Fruit fly (Drosophila melanogaster) whole organism, embryonic: Measurements from ENCODE around the gene CG43221.

Experiments
- Adf1 ChIP-seq: fragments of 200-800 bp; sonication (Bioruptor generic); IDR thresholded peaks from 2 replicates; pipeline ENCODE4 v1.3.6; 2022; ENCODE audit warnings: missing biosample characterization, missing genetic modification characterization
- Atf6 ChIP-seq: fragments of 200-800 bp; sonication (Bioruptor generic); IDR thresholded peaks from 2 replicates; pipeline ENCODE4 v1.3.6; 2022; ENCODE audit warnings: missing biosample characterization, missing genetic modification characterization
- CG10366 ChIP-seq: fragments of 200-800 bp; sonication (Bioruptor generic); IDR thresholded peaks from 2 replicates; pipeline ENCODE4 v1.3.6; 2022; ENCODE audit warnings: missing biosample characterization, missing genetic modification characterization
- CG10565 ChIP-seq: fragments of 200-800 bp; sonication (Bioruptor generic); optimal IDR thresholded peaks from 3 replicates; lab custom pipeline; 2016; ENCODE audit warnings: missing biosample characterization, mild to moderate bottlenecking, missing genetic modification characterization
- CG11696 ChIP-seq: fragments of 200-800 bp; sonication (Bioruptor generic); IDR thresholded peaks from 2 replicates; pipeline ENCODE4 v1.3.6; 2022; ENCODE audit warnings: missing biosample characterization, missing genetic modification characterization
- CG12104 ChIP-seq: fragments of 200-800 bp; sonication (Bioruptor generic); optimal IDR thresholded peaks from 3 replicates; lab custom pipeline; 2016; ENCODE audit warnings: missing biosample characterization, missing genetic modification characterization
- CG1233 ChIP-seq: fragments of 200-800 bp; sonication (Bioruptor generic); optimal IDR thresholded peaks from 4 replicates; lab custom pipeline; 2018; ENCODE audit warnings: missing biosample characterization, mild to moderate bottlenecking, missing genetic modification characterization
- CG13775 ChIP-seq: fragments of 200-800 bp; sonication (Bioruptor generic); optimal IDR thresholded peaks from 3 replicates; lab custom pipeline; 2017; ENCODE audit warnings: missing biosample characterization, mild to moderate bottlenecking, missing genetic modification characterization
- CG15514 ChIP-seq: fragments of 200-800 bp; sonication (Bioruptor generic); optimal IDR thresholded peaks from 3 replicates; lab custom pipeline; 2017; ENCODE audit warnings: missing biosample characterization, missing genetic modification characterization, mild to moderate bottlenecking, moderate library complexity, missing genetic modification reagents
- CG15601 ChIP-seq: fragments of 200-800 bp; sonication (Bioruptor generic); optimal IDR thresholded peaks from 3 replicates; lab custom pipeline; 2019; ENCODE audit warnings: missing biosample characterization, mild to moderate bottlenecking, missing genetic modification characterization, moderate library complexity
- CG17568 ChIP-seq: fragments of 200-800 bp; sonication (Bioruptor generic); optimal IDR thresholded peaks from 2 replicates; lab custom pipeline; 2018; ENCODE audit warnings: missing biosample characterization, mild to moderate bottlenecking, missing genetic modification characterization, moderate library complexity
- CG2116 ChIP-seq: fragments of 200-800 bp; sonication (Bioruptor generic); optimal IDR thresholded peaks from 3 replicates; lab custom pipeline; 2018; ENCODE audit warnings: missing biosample characterization, mild to moderate bottlenecking, missing genetic modification characterization
- CG2199 ChIP-seq: fragments of 200-800 bp; sonication (Bioruptor generic); IDR thresholded peaks from 3 replicates; pipeline ENCODE4 v1.3.6; 2022; ENCODE audit warnings: missing biosample characterization, missing genetic modification characterization
- CG2202 ChIP-seq: fragments of 200-800 bp; sonication (Bioruptor generic); optimal IDR thresholded peaks from 2 replicates; lab custom pipeline; 2018; ENCODE audit warnings: missing biosample characterization, mild to moderate bottlenecking, missing genetic modification characterization
- CG2875 ChIP-seq: fragments of 200-800 bp; sonication (Bioruptor generic); optimal IDR thresholded peaks from 2 replicates; lab custom pipeline; 2017; ENCODE audit warnings: missing biosample characterization, mild to moderate bottlenecking, missing genetic modification characterization, missing genetic modification reagents
- CG31224 ChIP-seq: fragments of 200-800 bp; sonication (Bioruptor generic); IDR thresholded peaks from 2 replicates; pipeline ENCODE4 v1.3.6; 2022; ENCODE audit warnings: missing biosample characterization, missing genetic modification characterization
- CG31365 ChIP-seq: fragments of 200-800 bp; sonication (Bioruptor generic); optimal IDR thresholded peaks from 2 replicates; lab custom pipeline; 2018; ENCODE audit warnings: missing biosample characterization, mild to moderate bottlenecking, missing genetic modification characterization
- CG31441 ChIP-seq: fragments of 200-800 bp; sonication (Bioruptor generic); IDR thresholded peaks from 2 replicates; pipeline ENCODE4 v1.3.6; 2022; ENCODE audit warnings: missing biosample characterization, missing genetic modification characterization
- CG33557 ChIP-seq: fragments of 200-800 bp; sonication (Bioruptor generic); optimal IDR thresholded peaks from 2 replicates; lab custom pipeline; 2019; ENCODE audit warnings: missing biosample characterization, mild to moderate bottlenecking, missing genetic modification characterization, moderate library complexity
- Fer1 ChIP-seq: fragments of 200-800 bp; sonication (Bioruptor generic); optimal IDR thresholded peaks from 2 replicates; lab custom pipeline; 2017; ENCODE audit warnings: missing biosample characterization, mild to moderate bottlenecking, missing genetic modification characterization
- Fer3 ChIP-seq: fragments of 200-800 bp; sonication (Bioruptor generic); optimal IDR thresholded peaks from 2 replicates; lab custom pipeline; 2018; ENCODE audit warnings: missing biosample characterization, mild to moderate bottlenecking, missing genetic modification characterization, moderate library complexity
- Gug ChIP-seq: fragments of 200-800 bp; sonication (Bioruptor generic); IDR thresholded peaks from 4 replicates; pipeline ENCODE4 v1.3.6; 2022; ENCODE audit warnings: missing biosample characterization, missing genetic modification characterization
- HLH3B ChIP-seq: fragments of 200-800 bp; sonication (Bioruptor generic); IDR thresholded peaks from 2 replicates; pipeline ENCODE4 v1.3.6; 2022; ENCODE audit warnings: missing biosample characterization, missing genetic modification characterization
- Lhr ChIP-seq: fragments of 200-800 bp; sonication (Bioruptor generic); optimal IDR thresholded peaks from 3 replicates; lab custom pipeline; 2017; ENCODE audit warnings: mild to moderate bottlenecking, missing biosample characterization, missing genetic modification reagents, missing genetic modification characterization
- MBD-R2 ChIP-seq: fragments of 200-800 bp; sonication (Bioruptor generic); IDR thresholded peaks from 2 replicates; pipeline ENCODE4 v1.3.6; 2022; ENCODE audit warnings: missing biosample characterization, missing genetic modification characterization
- Mad ChIP-seq: fragments of 200-800 bp; sonication (Bioruptor generic); optimal IDR thresholded peaks from 2 replicates; lab custom pipeline; 2016; ENCODE audit warnings: missing biosample characterization, missing genetic modification characterization
- Med ChIP-seq: fragments of 200-800 bp; sonication (Bioruptor generic); peaks from one replicate; lab custom pipeline; 2016; ENCODE audit warnings: missing biosample characterization, missing genetic modification characterization, mild to moderate bottlenecking, inconsistent platforms, moderate library complexity
- Myb ChIP-seq: fragments of 200-800 bp; sonication (Bioruptor generic); optimal IDR thresholded peaks from 2 replicates; lab custom pipeline; 2016; ENCODE audit warnings: missing biosample characterization, missing genetic modification characterization
- Optix ChIP-seq: fragments of 200-800 bp; sonication (Bioruptor generic); IDR thresholded peaks from 3 replicates; pipeline ENCODE4 v1.3.6; 2022; ENCODE audit warnings: missing biosample characterization, missing genetic modification characterization
- Ravus ChIP-seq: fragments of 200-800 bp; sonication (Bioruptor generic); IDR thresholded peaks from 2 replicates; pipeline ENCODE4 v1.3.6; 2022; ENCODE audit warnings: missing biosample characterization, missing genetic modification characterization
- Scr ChIP-seq: fragments of 200-800 bp; sonication (Bioruptor generic); IDR thresholded peaks from 2 replicates; pipeline ENCODE4 v1.3.6; 2022; ENCODE audit warnings: missing biosample characterization, missing genetic modification characterization; ENCODE audit not compliant: partially characterized antibody
- Stat92E ChIP-seq, 3 experiments: fragments of >200 bp in 2 of 3; fragments of 200-800 bp in 1 of 3; sonication (Bioruptor generic) in 1 of 3; optimal IDR thresholded peaks; 2 replicates each; lab custom pipeline; 2017 to 2019; ENCODE audit warnings: missing biosample characterization in 3 of 3, missing genetic modification characterization in 3 of 3, mild to moderate bottlenecking in 1 of 3, moderate library complexity in 1 of 3
- ash1 ChIP-seq: fragments of 200-800 bp; sonication (Bioruptor generic); optimal IDR thresholded peaks from 2 replicates; lab custom pipeline; 2018; ENCODE audit warnings: missing biosample characterization, mild to moderate bottlenecking, missing genetic modification characterization
- az2 ChIP-seq: fragments of 200-800 bp; sonication (Bioruptor generic); optimal IDR thresholded peaks from 3 replicates; lab custom pipeline; 2016; ENCODE audit warnings: missing biosample characterization, missing genetic modification characterization
- eve ChIP-seq, 2 experiments: fragments of >200 bp; optimal IDR thresholded peaks; 2 replicates each; lab custom pipeline; 2017; ENCODE audit warnings: missing biosample characterization in 2 of 2, missing genetic modification characterization in 2 of 2
- gcm2 ChIP-seq: fragments of 200-800 bp; sonication (Bioruptor generic); optimal IDR thresholded peaks from 2 replicates; lab custom pipeline; 2016; ENCODE audit warnings: missing biosample characterization, missing genetic modification characterization
- hkb ChIP-seq, 2 experiments: fragments of 200-800 bp in 1 of 2; fragments of >200 bp in 1 of 2; sonication (Bioruptor generic) in 1 of 2; IDR thresholded peaks in 1 of 2; optimal IDR thresholded peaks in 1 of 2; 2 replicates each; pipeline versions ENCODE4 v1.3.6 to Lab custom; 2017 to 2022; ENCODE audit warnings: missing biosample characterization in 1 of 2, missing genetic modification characterization in 1 of 2
- kay ChIP-seq: fragments of 200-800 bp; sonication (Bioruptor generic); optimal IDR thresholded peaks from 2 replicates; lab custom pipeline; 2016; ENCODE audit warnings: missing biosample characterization, missing genetic modification characterization
- klu ChIP-seq: fragments of 200-800 bp; sonication (Bioruptor generic); IDR thresholded peaks from 2 replicates; pipeline ENCODE4 v1.3.6; 2022; ENCODE audit warnings: missing biosample characterization, missing genetic modification characterization
- lbe ChIP-seq: fragments of 200-800 bp; sonication (Bioruptor generic); optimal IDR thresholded peaks from 2 replicates; lab custom pipeline; 2016; ENCODE audit warnings: missing biosample characterization, mild to moderate bottlenecking, missing genetic modification characterization
- luna ChIP-seq: fragments of 200-800 bp; sonication (Bioruptor generic); optimal IDR thresholded peaks from 2 replicates; lab custom pipeline; 2016; ENCODE audit warnings: missing biosample characterization, missing genetic modification characterization
- mam ChIP-seq: fragments of 200-800 bp; sonication (Bioruptor generic); optimal IDR thresholded peaks from 3 replicates; lab custom pipeline; 2016; ENCODE audit warnings: missing biosample characterization, missing genetic modification characterization
- pho ChIP-seq: fragments of 200-800 bp; sonication (Bioruptor generic); optimal IDR thresholded peaks from 2 replicates; lab custom pipeline; 2016; ENCODE audit warnings: missing biosample characterization, missing genetic modification characterization
- run ChIP-seq: fragments of 200-800 bp; sonication (Bioruptor generic); optimal IDR thresholded peaks from 3 replicates; lab custom pipeline; 2018; ENCODE audit warnings: missing biosample characterization, mild to moderate bottlenecking, missing genetic modification characterization
- scrt ChIP-seq: fragments of 200-800 bp; sonication (Bioruptor generic); optimal IDR thresholded peaks from 2 replicates; lab custom pipeline; 2018; ENCODE audit warnings: missing biosample characterization, mild to moderate bottlenecking, missing genetic modification characterization, moderate library complexity
- sna ChIP-seq: fragments of 200-800 bp; sonication (Bioruptor generic); IDR thresholded peaks from 2 replicates; pipeline ENCODE4 v1.3.6; 2022; ENCODE audit warnings: missing biosample characterization, missing genetic modification characterization; ENCODE audit not compliant: partially characterized antibody

Gene CG43221

dm6 chr2L:17500946-17501451 lies 15.4 kb downstream of the CG43221 start, which contains the start of the genes mEFTs and Dhc36C (continued):
- TF ChIP-seq hkb (optimal IDR thresholded peaks at IDR 0.05; lab: Kevin White, UChicago) (no peak), hkb (GFP tag; IDR thresholded peaks at IDR 0.05; lab: Robert Waterston, UW) (peak; percentile 21; the same call in 1 of the 2 replicates), CG12104 (GFP tag; lab: Kevin White, UChicago) (no peak), scrt (GFP tag; lab: Kevin White, UChicago) (peak; percentile 45)

- TF ChIP-seq sna (GFP tag; lab: Robert Waterston, UW) (no peak), Optix (GFP tag; lab: Robert Waterston, UW) (peak; percentile 27; the same call in 1 of the 3 replicates), Fer3 (peak; percentile 87), Ravus (GFP tag; lab: Robert Waterston, UW) (peak; percentile 35), CG31224 (GFP tag; lab: Robert Waterston, UW) (peak; percentile 57), ash1 (GFP tag; lab: Kevin White, UChicago) (no peak), eve (GFP tag; optimal IDR thresholded peaks at IDR 0.05; lab: Kevin White, UChicago) (no peak), pho (GFP tag; lab: Kevin White, UChicago) (no peak), CG1233 (GFP tag; lab: Kevin White, UChicago) (peak; percentile 79), CG11696 (GFP tag; lab: Robert Waterston, UW) (peak; percentile 64; the same call in 1 of the 2 replicates), CG2875 (GFP tag; lab: Kevin White, UChicago) (peak; percentile 87), Lhr (peak; percentile 69), CG17568 (GFP tag; lab: Kevin White, UChicago) (no peak), CG13775 (peak; percentile 82), klu (GFP tag; lab: Robert Waterston, UW) (peak; percentile 56; the same call in 1 of the 2 replicates), CG2116 (GFP tag; lab: Kevin White, UChicago) (peak; percentile 39), Fer1 (GFP tag; lab: Kevin White, UChicago) (peak; percentile 94), CG31365 (tag; lab: Kevin White, UChicago) (peak; percentile 44), CG15514 (GFP tag; lab: Kevin White, UChicago) (peak; percentile 69), CG10366 (GFP tag; lab: Robert Waterston, UW) (peak; percentile 64), Scr (no peak), MBD-R2 (peak; percentile 56; the same call in 1 of the 2 replicates), run (peak; percentile 74), luna (GFP tag; lab: Kevin White, UChicago) (no peak), Med (GFP tag; lab: Kevin White, UChicago) (no peak), mam (peak; percentile 67), HLH3B (GFP tag; lab: Robert Waterston, UW) (peak; percentile 83), CG2202 (peak; percentile 85), Stat92E (GFP tag; optimal IDR thresholded peaks at IDR 0.05; lab: Kevin White, UChicago) (no peak), scrt (GFP tag; lab: Kevin White, UChicago) (peak; percentile 86), Atf6 (GFP tag; lab: Robert Waterston, UW) (peak; percentile 80), az2 (GFP tag; lab: Kevin White, UChicago) (peak; percentile 80), Myb (GFP tag; lab: Kevin White, UChicago) (no peak), gcm2 (GFP tag; lab: Kevin White, UChicago) (no peak), CG10565 (GFP tag; lab: Kevin White, UChicago) (peak; percentile 17), Mad (GFP tag; lab: Kevin White, UChicago) (no peak), CG31441 (GFP tag; lab: Robert Waterston, UW) (peak; percentile 92), CG15601 (peak; percentile 91), Adf1 (GFP tag; lab: Robert Waterston, UW) (peak; percentile 44; the same call in 1 of the 2 replicates), lbe (GFP tag; lab: Kevin White, UChicago) (no peak), CG33557 (peak; percentile 95), kay (GFP tag; lab: Kevin White, UChicago) (no peak), Gug (GFP tag; lab: Robert Waterston, UW) (peak; percentile 48; the same call in 2 of the 4 replicates), CG2199 (peak; percentile 86; the same call in 2 of the 3 replicates)
Observed at dm6 chr2L:17514090-17514715, 28.6 kb downstream of the CG43221 start.
